Worm (Caenorhabditis elegans): ENCODE results near the gene VZK822L.2.

The VZK822L.2 gene

DNA sequence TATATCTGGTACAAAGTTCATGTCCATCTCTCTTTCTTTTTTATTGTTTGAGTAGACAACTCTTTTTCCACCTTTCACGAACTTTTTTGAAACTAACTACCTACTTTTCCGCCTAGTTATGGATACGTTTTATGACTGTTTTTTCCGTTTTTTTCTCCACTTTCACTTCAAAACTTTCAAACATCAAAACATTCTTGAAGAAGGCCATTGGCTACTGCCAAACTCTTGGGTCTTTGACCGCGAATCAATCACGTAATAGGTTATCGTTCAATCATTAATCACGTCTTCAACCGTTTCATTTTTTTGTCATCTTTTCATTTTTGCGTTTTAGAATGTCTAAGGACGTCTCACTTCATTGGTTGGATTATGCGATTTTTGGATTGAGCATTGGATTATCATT, 25.3 kb downstream of the VZK822L.2 start, which contains the start of gene slc-5A12:
Gene slc-5A12 (plus strand): TSS at position 333 of the 400 bp plus-strand sequence.
- TF ChIP-seq ces-1 (GFP tag; optimal IDR thresholded peaks at IDR 0.05) (no peak), nhr-237 (tag; optimal IDR thresholded peaks at IDR 0.05) (no peak), nhr-28 (tag; optimal IDR thresholded peaks at IDR 0.05) (no peak), bed-3 (GFP tag; optimal IDR thresholded peaks at IDR 0.05) (no peak), ceh-43 (GFP tag; optimal IDR thresholded peaks at IDR 0.05) (no peak), elt-3 (tag; optimal IDR thresholded peaks at IDR 0.05) (no peak)

ce11 chrIV:11938554-11938953, 26.7 kb downstream of the VZK822L.2 start:
- TF ChIP-seq lin-13 (tag; optimal IDR thresholded peaks at IDR 0.05) (no peak), ceh-83 (GFP tag; optimal IDR thresholded peaks at IDR 0.05) (no peak), hlh-1 (tag; optimal IDR thresholded peaks at IDR 0.05) (no peak), bed-3 (GFP tag; optimal IDR thresholded peaks at IDR 0.05) (no peak)

- TF ChIP-seq nhr-28 (tag; optimal IDR thresholded peaks at IDR 0.05) (no peak), nhr-12 (tag; optimal IDR thresholded peaks at IDR 0.05) (no peak), unc-120 (tag; optimal IDR thresholded peaks at IDR 0.05; ENCODE audit: poor library complexity, severe bottlenecking) (no peak), nhr-237 (tag; optimal IDR thresholded peaks at IDR 0.05) (no peak), blmp-1 (tag; optimal IDR thresholded peaks at IDR 0.05) (no peak), nhr-2 (tag; optimal IDR thresholded peaks at IDR 0.05) (no peak), tbx-8 (GFP tag; optimal IDR thresholded peaks at IDR 0.05) (no peak), sem-2 (GFP tag; optimal IDR thresholded peaks at IDR 0.05) (no peak), zip-8 (tag; optimal IDR thresholded peaks at IDR 0.05) (no peak), ceh-39 (tag; optimal IDR thresholded peaks at IDR 0.05) (no peak), snpc-4 (tag; optimal IDR thresholded peaks at IDR 0.05) (no peak), ceh-83 (GFP tag; optimal IDR thresholded peaks at IDR 0.05) (no peak), hlh-1 (tag; optimal IDR thresholded peaks at IDR 0.05) (no peak), lin-32 (GFP tag; optimal IDR thresholded peaks at IDR 0.05) (no peak), mls-2 (tag; optimal IDR thresholded peaks at IDR 0.05) (no peak), ceh-43 (GFP tag; optimal IDR thresholded peaks at IDR 0.05) (no peak)
These were observed 30.5 kb downstream of the VZK822L.2 start, which contains the start of gene ZK829.1 for ce11 chrIV:11942313-11942712. ZK829.1 (minus strand) TSS chrIV:11942413.

ce11 chrIV:11945621-11946020, 33.8 kb downstream of the VZK822L.2 start, which contains the start of gene ZK829.3:
ZK829.3 (minus strand) TSS chrIV:11945721.
- TF ChIP-seq zip-8 (tag; optimal IDR thresholded peaks at IDR 0.05) = no peak
- no peak for TF ChIP-seq ces-1 (GFP tag; optimal IDR thresholded peaks at IDR 0.05)
- TF ChIP-seq snpc-4 (tag; optimal IDR thresholded peaks at IDR 0.05) = no peak
- TF ChIP-seq cnd-1 (tag; optimal IDR thresholded peaks at IDR 0.05) = no peak
- TF ChIP-seq sem-2 (GFP tag; optimal IDR thresholded peaks at IDR 0.05) = no peak
- no peak for TF ChIP-seq mab-5 (tag; optimal IDR thresholded peaks at IDR 0.05)
- no peak for TF ChIP-seq pha-4 (tag; optimal IDR thresholded peaks at IDR 0.05)
- no peak for TF ChIP-seq mls-2 (tag; optimal IDR thresholded peaks at IDR 0.05)
- TF ChIP-seq lsy-2 (tag; optimal IDR thresholded peaks at IDR 0.05) = no peak
- no peak for TF ChIP-seq lin-32 (GFP tag; optimal IDR thresholded peaks at IDR 0.05)
- no peak for TF ChIP-seq ceh-83 (GFP tag; optimal IDR thresholded peaks at IDR 0.05)
- TF ChIP-seq nhr-76 (tag; optimal IDR thresholded peaks at IDR 0.05) = no peak
- TF ChIP-seq blmp-1 (tag; optimal IDR thresholded peaks at IDR 0.05) = no peak
- no peak for TF ChIP-seq flh-1 (GFP tag; optimal IDR thresholded peaks at IDR 0.05)

ce11 chrIV:11949717-11950116, 37.9 kb downstream of the VZK822L.2 start, which contains the start of gene hdl-1:
hdl-1 (minus strand) TSS chrIV:11949817.
- no peak for TF ChIP-seq pha-4 (tag; optimal IDR thresholded peaks at IDR 0.05)
- no peak for TF ChIP-seq unc-39 (tag; optimal IDR thresholded peaks at IDR 0.05)
- no peak for TF ChIP-seq unc-62 (GFP tag; optimal IDR thresholded peaks at IDR 0.05)
- TF ChIP-seq elt-1 (tag; optimal IDR thresholded peaks at IDR 0.05; ENCODE audit: borderline replicate concordance, insufficient read depth) = no peak
- no peak for TF ChIP-seq mls-2 (tag; optimal IDR thresholded peaks at IDR 0.05)
- no peak for TF ChIP-seq nhr-28 (tag; optimal IDR thresholded peaks at IDR 0.05)
- no peak for TF ChIP-seq lin-13 (tag; optimal IDR thresholded peaks at IDR 0.05)
- TF ChIP-seq hlh-1 (tag; optimal IDR thresholded peaks at IDR 0.05) = no peak
- TF ChIP-seq ceh-39 (tag; optimal IDR thresholded peaks at IDR 0.05) = no peak
- TF ChIP-seq nhr-76 (tag; optimal IDR thresholded peaks at IDR 0.05) = no peak
- no peak for TF ChIP-seq drap-1 (GFP tag; optimal IDR thresholded peaks at IDR 0.05)
- no peak for TF ChIP-seq elt-3 (tag; optimal IDR thresholded peaks at IDR 0.05)
- TF ChIP-seq blmp-1 (tag; optimal IDR thresholded peaks at IDR 0.05) = no peak
- no peak for TF ChIP-seq mep-1 (tag; optimal IDR thresholded peaks at IDR 0.05)
- no peak for TF ChIP-seq lin-32 (GFP tag; optimal IDR thresholded peaks at IDR 0.05)
- TF ChIP-seq zip-8 (tag; optimal IDR thresholded peaks at IDR 0.05) = no peak
- TF ChIP-seq tbx-8 (GFP tag; optimal IDR thresholded peaks at IDR 0.05) = no peak
- no peak for TF ChIP-seq M03D4.4 (tag; optimal IDR thresholded peaks at IDR 0.05)
